Fruit fly (Drosophila melanogaster) whole organism, embryonic: Measurements from ENCODE around the gene CG6785.

ENCODE experiments used
- CG10147 ChIP-seq: fragments of 200-800 bp; sonication (Bioruptor generic); optimal IDR thresholded peaks from 2 replicates; lab custom pipeline; 2019; ENCODE audit warnings: missing biosample characterization, mild to moderate bottlenecking, missing genetic modification characterization, moderate library complexity
- CG11696 ChIP-seq: fragments of 200-800 bp; sonication (Bioruptor generic); IDR thresholded peaks from 2 replicates; pipeline ENCODE4 v1.3.6; 2022; ENCODE audit warnings: missing biosample characterization, missing genetic modification characterization
- CG12155 ChIP-seq: fragments of 200-800 bp; sonication (Bioruptor generic); optimal IDR thresholded peaks from 3 replicates; lab custom pipeline; 2016; ENCODE audit warnings: missing biosample characterization, missing genetic modification characterization
- CG14050 ChIP-seq: fragments of 200-800 bp; sonication (Bioruptor generic); IDR thresholded peaks from 3 replicates; pipeline ENCODE4 v1.3.6; 2022; ENCODE audit warnings: missing biosample characterization, missing genetic modification characterization
- CG16779 ChIP-seq: fragments of 200-800 bp; sonication (Bioruptor generic); IDR thresholded peaks from 2 replicates; pipeline ENCODE4 v1.3.6; 2022; ENCODE audit warnings: missing biosample characterization, missing genetic modification characterization
- CG31224 ChIP-seq: fragments of 200-800 bp; sonication (Bioruptor generic); IDR thresholded peaks from 2 replicates; pipeline ENCODE4 v1.3.6; 2022; ENCODE audit warnings: missing biosample characterization, missing genetic modification characterization
- CG4424 ChIP-seq: fragments of 200-800 bp; sonication (Bioruptor generic); optimal IDR thresholded peaks from 3 replicates; lab custom pipeline; 2016; ENCODE audit warnings: missing biosample characterization, missing genetic modification characterization
- CG5245 ChIP-seq: fragments of 200-800 bp; sonication (Bioruptor generic); optimal IDR thresholded peaks from 3 replicates; lab custom pipeline; 2016; ENCODE audit warnings: missing biosample characterization, missing genetic modification characterization
- CG6683 ChIP-seq: fragments of 200-800 bp; sonication (Bioruptor generic); optimal IDR thresholded peaks from 2 replicates; lab custom pipeline; 2017; ENCODE audit warnings: missing biosample characterization, mild to moderate bottlenecking, missing genetic modification characterization, missing genetic modification reagents
- CG6689 ChIP-seq: fragments of 200-800 bp; sonication (Bioruptor generic); IDR thresholded peaks from 2 replicates; pipeline ENCODE4 v1.3.6; 2022; ENCODE audit warnings: missing biosample characterization, missing genetic modification characterization
- CG7963 ChIP-seq: fragments of 200-800 bp; sonication (Bioruptor generic); IDR thresholded peaks from 3 replicates; pipeline ENCODE4 v1.3.6; 2022; ENCODE audit warnings: missing biosample characterization, missing genetic modification characterization; ENCODE audit not compliant: partially characterized antibody
- CkIIα-i1 ChIP-seq: fragments of 200-800 bp; sonication (Bioruptor generic); IDR thresholded peaks from 2 replicates; pipeline ENCODE4 v1.3.6; 2022; ENCODE audit warnings: missing biosample characterization, missing genetic modification characterization
- CoRest ChIP-seq: fragments of 200-800 bp; sonication (Bioruptor generic); optimal IDR thresholded peaks from 3 replicates; lab custom pipeline; 2018; ENCODE audit warnings: missing biosample characterization, mild to moderate bottlenecking, missing genetic modification characterization, moderate library complexity
- Dip2 ChIP-seq: fragments of 200-800 bp; sonication (Bioruptor generic); IDR thresholded peaks from 2 replicates; pipeline ENCODE4 v1.3.6; 2022; ENCODE audit warnings: missing biosample characterization, missing genetic modification characterization
- Doc2 ChIP-seq: fragments of 200-800 bp; sonication (Bioruptor generic); IDR thresholded peaks from 2 replicates; pipeline ENCODE4 v1.3.6; 2022; ENCODE audit warnings: missing biosample characterization, missing genetic modification characterization
- Drgx ChIP-seq: fragments of 200-800 bp; sonication (Bioruptor generic); IDR thresholded peaks from 2 replicates; pipeline ENCODE4 v1.3.6; 2022; ENCODE audit warnings: missing biosample characterization, missing genetic modification characterization
- E2f1 ChIP-seq: fragments of 200-800 bp; sonication (Bioruptor generic); IDR thresholded peaks from 2 replicates; pipeline ENCODE4 v1.3.6; 2022; ENCODE audit warnings: missing biosample characterization, missing genetic modification characterization
- H2.0 ChIP-seq: fragments of 200-800 bp; sonication (Bioruptor generic); IDR thresholded peaks from 2 replicates; pipeline ENCODE4 v1.3.6; 2022; ENCODE audit warnings: missing biosample characterization, missing genetic modification characterization
- HHEX ChIP-seq: fragments of 200-800 bp; sonication (Bioruptor generic); optimal IDR thresholded peaks from 3 replicates; lab custom pipeline; 2017; ENCODE audit warnings: missing biosample characterization, mild to moderate bottlenecking, missing genetic modification characterization, missing genetic modification reagents
- Hsf ChIP-seq: fragments of 200-800 bp; sonication (Bioruptor generic); optimal IDR thresholded peaks from 3 replicates; lab custom pipeline; 2016; ENCODE audit warnings: missing biosample characterization, missing genetic modification characterization
- Jarid2 ChIP-seq: fragments of 200-800 bp; sonication (Bioruptor generic); optimal IDR thresholded peaks from 3 replicates; lab custom pipeline; 2017; ENCODE audit warnings: mild to moderate bottlenecking, missing biosample characterization, missing genetic modification reagents, missing genetic modification characterization
- Mes4 ChIP-seq: fragments of 200-800 bp; sonication (Bioruptor generic); optimal IDR thresholded peaks from 2 replicates; lab custom pipeline; 2016; ENCODE audit warnings: missing biosample characterization, missing genetic modification characterization
- NC2α ChIP-seq: fragments of 200-800 bp; sonication (Bioruptor generic); optimal IDR thresholded peaks from 2 replicates; lab custom pipeline; 2016; ENCODE audit warnings: missing biosample characterization, missing genetic modification characterization
- Oli ChIP-seq: fragments of 200-800 bp; sonication (Bioruptor generic); optimal IDR thresholded peaks from 2 replicates; lab custom pipeline; 2018; ENCODE audit warnings: missing biosample characterization, mild to moderate bottlenecking, missing genetic modification characterization, moderate library complexity
- Sin3A ChIP-seq: fragments of >200 bp; optimal IDR thresholded peaks from 2 replicates; lab custom pipeline; 2018
- Sry-β ChIP-seq: fragments of 200-800 bp; sonication (Bioruptor generic); optimal IDR thresholded peaks from 2 replicates; lab custom pipeline; 2018; ENCODE audit warnings: missing biosample characterization, mild to moderate bottlenecking, missing genetic modification characterization, moderate library complexity
- Taf1 ChIP-seq: fragments of 200-800 bp; sonication (Bioruptor generic); IDR thresholded peaks from 2 replicates; pipeline ENCODE4 v1.3.6; 2022; ENCODE audit warnings: missing biosample characterization, missing genetic modification characterization
- ato ChIP-seq: fragments of 200-800 bp; sonication (Bioruptor generic); IDR thresholded peaks from 2 replicates; pipeline ENCODE4 v1.3.6; 2022; ENCODE audit warnings: missing biosample characterization, missing genetic modification characterization; ENCODE audit not compliant: partially characterized antibody
- cas ChIP-seq: fragments of 200-800 bp; sonication (Bioruptor generic); IDR thresholded peaks from 2 replicates; pipeline ENCODE4 v1.3.6; 2022; ENCODE audit warnings: missing biosample characterization, missing genetic modification characterization
- corto ChIP-seq: fragments of 200-800 bp; sonication (Bioruptor generic); optimal IDR thresholded peaks from 2 replicates; lab custom pipeline; 2016; ENCODE audit warnings: missing biosample characterization, mild to moderate bottlenecking, missing genetic modification characterization, moderate library complexity
- da ChIP-seq: fragments of 200-800 bp; sonication (Bioruptor generic); optimal IDR thresholded peaks from 2 replicates; lab custom pipeline; 2016; ENCODE audit warnings: missing biosample characterization, missing genetic modification characterization
- ems ChIP-seq: fragments of 200-800 bp; sonication (Bioruptor generic); optimal IDR thresholded peaks from 3 replicates; lab custom pipeline; 2016; ENCODE audit warnings: missing biosample characterization, missing genetic modification characterization
- en ChIP-seq: fragments of 200-800 bp; sonication (Bioruptor generic); optimal IDR thresholded peaks from 2 replicates; lab custom pipeline; 2016; ENCODE audit warnings: missing biosample characterization, missing genetic modification characterization
- fd3F ChIP-seq: fragments of 200-800 bp; sonication (Bioruptor generic); optimal IDR thresholded peaks from 2 replicates; lab custom pipeline; 2018; ENCODE audit warnings: missing biosample characterization, mild to moderate bottlenecking, missing genetic modification characterization, moderate library complexity
- fd64A ChIP-seq: fragments of 200-800 bp; sonication (Bioruptor generic); optimal IDR thresholded peaks from 3 replicates; lab custom pipeline; 2018; ENCODE audit warnings: missing biosample characterization, mild to moderate bottlenecking, missing genetic modification characterization
- gcm2 ChIP-seq: fragments of 200-800 bp; sonication (Bioruptor generic); optimal IDR thresholded peaks from 2 replicates; lab custom pipeline; 2016; ENCODE audit warnings: missing biosample characterization, missing genetic modification characterization
- kah ChIP-seq: fragments of 200-800 bp; sonication (Bioruptor generic); optimal IDR thresholded peaks from 2 replicates; lab custom pipeline; 2018; ENCODE audit warnings: missing biosample characterization, mild to moderate bottlenecking, missing genetic modification characterization
- kay ChIP-seq: fragments of 200-800 bp; sonication (Bioruptor generic); optimal IDR thresholded peaks from 2 replicates; lab custom pipeline; 2016; ENCODE audit warnings: missing biosample characterization, missing genetic modification characterization
- ken ChIP-seq: fragments of 200-800 bp; sonication (Bioruptor generic); IDR thresholded peaks from 3 replicates; pipeline ENCODE4 v1.3.6; 2022; ENCODE audit warnings: missing biosample characterization, missing genetic modification characterization
- lilli ChIP-seq: fragments of 200-800 bp; sonication (Bioruptor generic); optimal IDR thresholded peaks from 3 replicates; lab custom pipeline; 2016; ENCODE audit warnings: missing biosample characterization, missing genetic modification characterization
- odd ChIP-seq: fragments of 200-800 bp; sonication (Bioruptor generic); optimal IDR thresholded peaks from 2 replicates; lab custom pipeline; 2017; ENCODE audit warnings: missing biosample characterization, mild to moderate bottlenecking, missing genetic modification characterization
- pros ChIP-seq: fragments of 200-800 bp; sonication (Bioruptor generic); optimal IDR thresholded peaks from 3 replicates; lab custom pipeline; 2019; ENCODE audit warnings: missing biosample characterization, mild to moderate bottlenecking, missing genetic modification characterization, moderate library complexity
- ranshi ChIP-seq: fragments of 200-800 bp; sonication (Bioruptor generic); IDR thresholded peaks from 2 replicates; pipeline ENCODE4 v1.3.6; 2022; ENCODE audit warnings: missing biosample characterization, missing genetic modification characterization
- ro ChIP-seq: fragments of 200-800 bp; sonication (Bioruptor generic); IDR thresholded peaks from 2 replicates; pipeline ENCODE4 v1.3.6; 2022; ENCODE audit warnings: missing biosample characterization, missing genetic modification characterization
- sens ChIP-seq: fragments of 200-800 bp; sonication (Bioruptor generic); peaks from one replicate; lab custom pipeline; 2016; ENCODE audit warnings: missing biosample characterization, missing genetic modification characterization
- ttk ChIP-seq: fragments of 200-800 bp; sonication (Bioruptor generic); IDR thresholded peaks from 2 replicates; pipeline ENCODE4 v2.1.2; 2022; ENCODE audit warnings: missing biosample characterization, missing genetic modification characterization

CG6785 gene

DNA sequence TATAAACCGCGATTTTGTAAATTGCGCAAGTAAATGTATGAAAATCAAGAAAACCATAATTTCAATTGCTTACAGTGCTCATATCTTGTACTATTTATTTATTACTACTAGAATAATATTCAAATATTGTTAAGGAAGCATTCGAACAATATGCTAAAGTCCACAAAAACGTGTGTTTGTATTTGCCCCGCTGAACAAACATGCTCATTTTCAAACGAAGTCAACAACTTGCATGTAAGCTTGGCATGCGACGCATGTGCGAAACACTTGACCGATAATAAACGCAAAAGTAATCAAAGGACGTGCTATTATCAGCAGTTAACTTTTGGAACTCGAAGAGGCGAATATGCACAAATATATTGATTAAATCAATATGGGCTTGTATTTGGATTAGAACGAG is 23.8 kb downstream of the CG6785 start (continued):
- TF ChIP-seq Sry-β (GFP tag; lab: Kevin White, UChicago): no peak
- TF ChIP-seq H2.0 (GFP tag; lab: Robert Waterston, UW): no peak
- no peak for TF ChIP-seq ato
- no peak for TF ChIP-seq CG11696 (GFP tag; lab: Robert Waterston, UW)
- TF ChIP-seq CG7963 (GFP tag; lab: Robert Waterston, UW): no peak
- no peak for TF ChIP-seq Drgx (GFP tag; lab: Robert Waterston, UW)
- no peak for TF ChIP-seq da
- TF ChIP-seq fd64A (GFP tag; lab: Kevin White, UChicago): peak; percentile 84
- no peak for TF ChIP-seq corto
- no peak for TF ChIP-seq CG6689
- TF ChIP-seq lilli (GFP tag; lab: Kevin White, UChicago): peak; percentile 26
- no peak for TF ChIP-seq Dip2 (GFP tag; lab: Robert Waterston, UW)
- TF ChIP-seq HHEX (GFP tag; lab: Kevin White, UChicago): peak; percentile 77
- TF ChIP-seq kah (GFP tag; lab: Kevin White, UChicago): no peak
- TF ChIP-seq en (GFP tag; lab: Kevin White, UChicago): no peak
- peak; percentile 6 for TF ChIP-seq NC2α (GFP tag; lab: Kevin White, UChicago)
- TF ChIP-seq CoRest: peak; percentile 64
- peak; percentile 47 for TF ChIP-seq CG6683 (GFP tag; lab: Kevin White, UChicago)
- TF ChIP-seq CG4424 (GFP tag; lab: Kevin White, UChicago): no peak
- no peak for TF ChIP-seq ken (GFP tag; lab: Robert Waterston, UW)
- no peak for TF ChIP-seq pros (GFP tag; lab: Kevin White, UChicago)
- TF ChIP-seq CG16779 (GFP tag; lab: Robert Waterston, UW): peak; percentile 62; the same call in 1 of the 2 replicates
- no peak for TF ChIP-seq CG5245 (GFP tag; lab: Kevin White, UChicago)
- no peak for TF ChIP-seq CG14050 (GFP tag; lab: Robert Waterston, UW)
- TF ChIP-seq Oli: peak; percentile 24
- TF ChIP-seq kay (GFP tag; lab: Kevin White, UChicago): peak; percentile 35
- TF ChIP-seq ems (GFP tag; lab: Kevin White, UChicago): no peak
- peak; percentile 96 for TF ChIP-seq sens (GFP tag; lab: Kevin White, UChicago)
- no peak for TF ChIP-seq Taf1 (GFP tag; lab: Robert Waterston, UW)
- TF ChIP-seq cas (GFP tag; lab: Robert Waterston, UW): no peak
- TF ChIP-seq CG12155 (GFP tag; lab: Kevin White, UChicago): peak; percentile 1
- TF ChIP-seq Doc2 (GFP tag; lab: Robert Waterston, UW): no peak
- peak; percentile 17 for TF ChIP-seq Mes4 (GFP tag; lab: Kevin White, UChicago)
- no peak for TF ChIP-seq ro (GFP tag; lab: Robert Waterston, UW)
- peak; percentile 61; the same call in 1 of the 2 replicates for TF ChIP-seq ranshi (GFP tag; lab: Robert Waterston, UW)
- peak; percentile 71 for TF ChIP-seq odd (GFP tag; lab: Kevin White, UChicago)
- TF ChIP-seq CG10147: peak; percentile 34
- TF ChIP-seq Sin3A (lab: Kevin White, UChicago): no peak
- TF ChIP-seq CkIIα-i1 (GFP tag; lab: Robert Waterston, UW): no peak
- peak; percentile 71 for TF ChIP-seq fd3F (GFP tag; lab: Kevin White, UChicago)
- peak; percentile 2 for TF ChIP-seq Jarid2 (GFP tag; lab: Kevin White, UChicago)
- no peak for TF ChIP-seq CG31224
- TF ChIP-seq Hsf (GFP tag; lab: Kevin White, UChicago): peak; percentile 37
- TF ChIP-seq gcm2 (GFP tag; lab: Kevin White, UChicago): no peak
- TF ChIP-seq E2f1 (GFP tag; lab: Robert Waterston, UW): no peak
- TF ChIP-seq ttk (GFP tag; lab: Robert Waterston, UW): no peak
